Fruit fly (Drosophila melanogaster): ENCODE measurements around the gene CG11523.
A peak's percentile ranks its signal among the peaks of the same experiment; 100 is the strongest.

Gene CG11523

dm6 chr3L:22267248-22267957 is 924 bp upstream of the CG11523 start, which contains the start of gene Csp (continued):
- TF ChIP-seq trem (tag; optimal IDR thresholded peaks at IDR 0.05), result peak; percentile 66
- TF ChIP-seq CG6175 (GFP tag; IDR thresholded peaks at IDR 0.05), result no peak
- peak; percentile 25 for TF ChIP-seq CG12219 (GFP tag; optimal IDR thresholded peaks at IDR 0.05)
- no peak for TF ChIP-seq sisA (GFP tag; IDR thresholded peaks at IDR 0.05)
- no peak for TF ChIP-seq CG9876 (GFP tag; optimal IDR thresholded peaks at IDR 0.05)
- TF ChIP-seq ewg (GFP tag; optimal IDR thresholded peaks at IDR 0.05), result peak; percentile 84
- TF ChIP-seq pros (GFP tag; optimal IDR thresholded peaks at IDR 0.05), result peak; percentile 86
- peak; percentile 16 for TF ChIP-seq CG12155 (GFP tag; optimal IDR thresholded peaks at IDR 0.05)
- TF ChIP-seq CG14014 (GFP tag; IDR thresholded peaks at IDR 0.05), result peak; percentile 46; the same call in 1 of the 2 replicates
- no peak for TF ChIP-seq CG10654 (GFP tag; optimal IDR thresholded peaks at IDR 0.05)
- no peak for TF ChIP-seq cwo (GFP tag; optimal IDR thresholded peaks at IDR 0.05)
- TF ChIP-seq CG4854 (GFP tag; optimal IDR thresholded peaks at IDR 0.05), result no peak
- TF ChIP-seq crp (GFP tag; optimal IDR thresholded peaks at IDR 0.05), result peak in 1 of 2 experiments; percentile 43
- no peak for TF ChIP-seq pum (GFP tag; optimal IDR thresholded peaks at IDR 0.05)
- no peak for TF ChIP-seq prd (optimal IDR thresholded peaks at IDR 0.05)
- TF ChIP-seq prd (GFP tag; IDR thresholded peaks at IDR 0.05), result 0 out of 3 replicates have a peak, but pooled peaks have one; percentile 19
- TF ChIP-seq Abd-B (GFP tag; optimal IDR thresholded peaks at IDR 0.05), result peak; percentile 14
- peak; percentile 22 for TF ChIP-seq CG33557 (GFP tag; optimal IDR thresholded peaks at IDR 0.05)
- TF ChIP-seq CG12659 (GFP tag; optimal IDR thresholded peaks at IDR 0.05), result peak; percentile 58
- TF ChIP-seq CG12769 (tag; optimal IDR thresholded peaks at IDR 0.05), result no peak
- peak; percentile 20 for TF ChIP-seq CG6765 (GFP tag; optimal IDR thresholded peaks at IDR 0.05)
- peak; percentile 12 for TF ChIP-seq CG30403 (GFP tag; optimal IDR thresholded peaks at IDR 0.05)
- no peak for TF ChIP-seq CG5180 (GFP tag; optimal IDR thresholded peaks at IDR 0.05)
- TF ChIP-seq HHEX (GFP tag; optimal IDR thresholded peaks at IDR 0.05), result no peak
- peak in 1 of 2 experiments; percentile 29 for TF ChIP-seq Eip74EF (GFP tag; optimal IDR thresholded peaks at IDR 0.05)
- TF ChIP-seq CG32767 (GFP tag; IDR thresholded peaks at IDR 0.05), result 0 out of 2 replicates have a peak, but pooled peaks have one; percentile 22
- TF ChIP-seq mam (GFP tag; optimal IDR thresholded peaks at IDR 0.05), result peak; percentile 32
- TF ChIP-seq sqz (GFP tag; optimal IDR thresholded peaks at IDR 0.05), result peak; percentile 77
- TF ChIP-seq B-H2 (GFP tag; optimal IDR thresholded peaks at IDR 0.05), result no peak
- peak; percentile 15 for TF ChIP-seq Blimp-1 (GFP tag; optimal IDR thresholded peaks at IDR 0.05)
- no peak for TF ChIP-seq Hmx (GFP tag; optimal IDR thresholded peaks at IDR 0.05)
- TF ChIP-seq CG17912 (GFP tag; optimal IDR thresholded peaks at IDR 0.05), result no peak
- TF ChIP-seq CG7987 (GFP tag; optimal IDR thresholded peaks at IDR 0.05), result peak; percentile 31
- TF ChIP-seq Nf-YB (GFP tag; optimal IDR thresholded peaks at IDR 0.05), result peak; percentile 36
- peak; percentile 71 for TF ChIP-seq CG13894 (tag; optimal IDR thresholded peaks at IDR 0.05)
- no peak for TF ChIP-seq Oaz (GFP tag; IDR thresholded peaks at IDR 0.05)
- TF ChIP-seq row (GFP tag; IDR thresholded peaks at IDR 0.05), result peak; percentile 73
- TF ChIP-seq kni (GFP tag; optimal IDR thresholded peaks at IDR 0.05), result peak; percentile 63
- TF ChIP-seq CG15514 (GFP tag; optimal IDR thresholded peaks at IDR 0.05), result peak; percentile 85
- TF ChIP-seq CG34224 (GFP tag; IDR thresholded peaks at IDR 0.05; ENCODE audit: partially characterized antibody), result peak; percentile 56; the same call in 2 of the 3 replicates
- no peak for TF ChIP-seq CG7786 (GFP tag; optimal IDR thresholded peaks at IDR 0.05)
- TF ChIP-seq rib (GFP tag; IDR thresholded peaks at IDR 0.05), result peak; percentile 71
- peak; percentile 24 for TF ChIP-seq CG2120 (GFP tag; optimal IDR thresholded peaks at IDR 0.05)
- TF ChIP-seq onecut (GFP tag; IDR thresholded peaks at IDR 0.05), result peak; percentile 99
- 0 out of 3 replicates have a peak, but pooled peaks have one; percentile 32 for TF ChIP-seq Dbx (GFP tag; IDR thresholded peaks at IDR 0.05)
- TF ChIP-seq al (GFP tag; IDR thresholded peaks at IDR 0.05), result 0 out of 2 replicates have a peak, but pooled peaks have one; percentile 13
- TF ChIP-seq CG8924 (tag; optimal IDR thresholded peaks at IDR 0.05), result peak; percentile 24
- peak; percentile 1 for TF ChIP-seq scrt (GFP tag; optimal IDR thresholded peaks at IDR 0.05)

Data from whole organism, embryonic.